Worm (Caenorhabditis elegans): ENCODE measurements around the gene ctns-1.

- TF ChIP-seq sdc-2 (tag; optimal IDR thresholded peaks at IDR 0.05) (no peak), unc-55 (GFP tag; optimal IDR thresholded peaks at IDR 0.05) (no peak), pha-4 (tag; optimal IDR thresholded peaks at IDR 0.05) (no peak), pqm-1 (tag; optimal IDR thresholded peaks at IDR 0.05) (no peak), odd-2 (tag; optimal IDR thresholded peaks at IDR 0.05) (no peak), fkh-10 (GFP tag; optimal IDR thresholded peaks at IDR 0.05) (no peak), K09A11.1 (tag; optimal IDR thresholded peaks at IDR 0.05; ENCODE audit: insufficient read depth) (no peak), F13H6.1 (tag; optimal IDR thresholded peaks at IDR 0.05) (no peak), dmd-4 (tag; optimal IDR thresholded peaks at IDR 0.05; ENCODE audit: borderline replicate concordance) (no peak), ama-1 (optimal IDR thresholded peaks at IDR 0.05) (no peak), pax-1 (tag; optimal IDR thresholded peaks at IDR 0.05) (no peak), elt-2 (tag; optimal IDR thresholded peaks at IDR 0.05) (no peak), lin-11 (tag; optimal IDR thresholded peaks at IDR 0.05) (no peak), unc-86 (tag; optimal IDR thresholded peaks at IDR 0.05) (no peak)
These were observed 24.2 kb upstream of the ctns-1 start for ce11 chrII:8160916-8161315.

Measured in whole organism, late embryonic.